Worm (Caenorhabditis elegans) whole organism, early embryonic: ENCODE measurements around the gene set-21.

Experiments
- ceh-36 ChIP-seq: sonication (generic microtip); optimal IDR thresholded peaks from 2 replicates; lab custom pipeline; 2016; ENCODE audit warnings: missing genetic modification characterization, inconsistent platforms, missing compliant biosample characterization
- ets-7 ChIP-seq: sonication (generic microtip); optimal IDR thresholded peaks from 2 replicates; lab custom pipeline; 2016; ENCODE audit warnings: missing genotype, missing genetic modification characterization, missing compliant biosample characterization
- flt-1 ChIP-seq: fragments of 200-800 bp; sonication (Bioruptor generic); IDR thresholded peaks from 2 replicates; pipeline ENCODE4 v1.3.6; 2022; ENCODE audit warnings: missing genetic modification characterization, missing compliant biosample characterization

DNA sequence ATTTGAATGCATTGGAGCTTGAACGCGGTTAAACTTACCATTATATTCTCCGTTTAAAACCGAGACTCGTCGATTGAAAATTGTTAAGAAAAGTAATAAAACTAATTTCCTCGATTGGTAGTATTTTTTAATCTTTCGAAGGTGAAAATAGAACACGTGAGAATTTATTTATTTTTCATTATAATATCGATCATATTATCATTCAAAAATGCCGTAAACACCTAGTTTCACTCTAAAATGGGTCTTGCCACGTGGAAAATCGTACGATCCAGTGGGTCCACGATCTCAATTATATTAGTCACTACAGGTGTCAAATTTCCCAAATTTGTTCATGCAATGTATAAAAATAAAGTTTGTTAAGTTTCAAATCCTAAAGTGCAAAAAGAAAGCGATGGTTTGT is 33.8 kb upstream of the set-21 start, which contains the start of gene W03B1.9:
- TF ChIP-seq ets-7 (tag; lab: Kevin White, UChicago) (no peak), ceh-36 (tag; lab: Kevin White, UChicago) (no peak), flt-1 (no peak)
